Fruit fly (Drosophila melanogaster) whole organism, wandering third instar larva: ENCODE results near the gene 5-HT2A.

ENCODE experiments used
- Abd-B ChIP-seq: fragments of >200 bp; optimal IDR thresholded peaks from 2 replicates; lab custom pipeline; 2017; ENCODE audit warnings: missing biosample characterization, missing genetic modification characterization
- CG9705 ChIP-seq: fragments of 200-800 bp; sonication (Bioruptor generic); optimal IDR thresholded peaks from 2 replicates; lab custom pipeline; 2018; ENCODE audit warnings: missing biosample characterization, mild to moderate bottlenecking, missing genetic modification characterization
- CrebA ChIP-seq: fragments of 200-800 bp; sonication (Bioruptor generic); optimal IDR thresholded peaks from 2 replicates; lab custom pipeline; 2016; ENCODE audit warnings: missing biosample characterization, mild to moderate bottlenecking, missing genetic modification characterization, borderline replicate concordance
- Dfd ChIP-seq: fragments of >200 bp; optimal IDR thresholded peaks from 2 replicates; lab custom pipeline; 2017; ENCODE audit warnings: missing biosample characterization, missing genetic modification characterization
- Dif ChIP-seq: fragments of 200-275, 200-300 bp; sonication (Bioruptor generic); optimal IDR thresholded peaks from 2 replicates; lab custom pipeline; 2018; ENCODE audit warnings: missing biosample characterization, missing genetic modification characterization; ENCODE audit not compliant: partially characterized antibody
- GATAd ChIP-seq: sonication (Bioruptor generic); optimal IDR thresholded peaks from 2 replicates; lab custom pipeline; 2016; ENCODE audit warnings: missing biosample characterization, missing genetic modification characterization
- HLH106 ChIP-seq: fragments of 200-800 bp; optimal IDR thresholded peaks from 3 replicates; lab custom pipeline; 2019; ENCODE audit warnings: missing biosample characterization, mild to moderate bottlenecking, missing genetic modification characterization, moderate library complexity
- Hnf4 ChIP-seq: fragments of 200-800 bp; sonication (Bioruptor generic); optimal IDR thresholded peaks from 2 replicates; lab custom pipeline; 2016; ENCODE audit warnings: missing biosample characterization, mild to moderate bottlenecking, missing genetic modification characterization
- Hr78 ChIP-seq: fragments of >200 bp; optimal IDR thresholded peaks from 2 replicates; lab custom pipeline; 2017; ENCODE audit warnings: missing biosample characterization, missing genetic modification characterization
- Hr83 ChIP-seq: fragments of 200-300 bp; sonication (Bioruptor generic); optimal IDR thresholded peaks from 2 replicates; lab custom pipeline; 2016; ENCODE audit warnings: missing biosample characterization, mild to moderate bottlenecking, missing genetic modification characterization, moderate library complexity; ENCODE audit not compliant: poor library complexity, severe bottlenecking
- Jra ChIP-seq: sonication (Bioruptor generic); optimal IDR thresholded peaks from 2 replicates; lab custom pipeline; 2016; ENCODE audit warnings: missing biosample characterization, missing genetic modification characterization
- Mio ChIP-seq: sonication (Bioruptor generic); optimal IDR thresholded peaks from 2 replicates; lab custom pipeline; 2016; ENCODE audit warnings: missing biosample characterization, missing genetic modification characterization
- Myc ChIP-seq: fragments of >200 bp; optimal IDR thresholded peaks from 2 replicates; lab custom pipeline; 2017
- OdsH ChIP-seq: fragments of 200-800 bp; sonication (Bioruptor generic); optimal IDR thresholded peaks from 2 replicates; lab custom pipeline; 2016; ENCODE audit warnings: missing biosample characterization, mild to moderate bottlenecking, missing genetic modification characterization
- Rel ChIP-seq, 2 experiments: fragments of 200-800 bp; sonication (Bioruptor generic) in 1 of 2; optimal IDR thresholded peaks; 2 replicates in 1 of 2; 3 replicates in 1 of 2; lab custom pipeline; 2016 to 2019; ENCODE audit warnings: mild to moderate bottlenecking in 2 of 2, missing biosample characterization in 2 of 2, missing genetic modification characterization in 2 of 2, moderate library complexity in 1 of 2
- Vsx2 ChIP-seq: fragments of 200-300, 225-300 bp; sonication (Bioruptor generic); optimal IDR thresholded peaks from 2 replicates; lab custom pipeline; 2018; ENCODE audit warnings: missing biosample characterization, missing genetic modification characterization; ENCODE audit not compliant: partially characterized antibody
- br ChIP-seq: fragments of 200-800 bp; sonication (Bioruptor generic); optimal IDR thresholded peaks from 2 replicates; lab custom pipeline; 2016; ENCODE audit warnings: missing biosample characterization, missing genetic modification characterization
- brk ChIP-seq: fragments of 200-800 bp; sonication (Bioruptor generic); optimal IDR thresholded peaks from 2 replicates; lab custom pipeline; 2016; ENCODE audit warnings: missing biosample characterization, mild to moderate bottlenecking, missing genetic modification characterization
- dl ChIP-seq, 2 experiments: fragments of 175-275, 200-275 bp in 1 of 2; fragments of 200-275 bp in 1 of 2; sonication (Bioruptor generic); optimal IDR thresholded peaks; lab custom pipeline; 2018; ENCODE audit warnings: mild to moderate bottlenecking in 2 of 2, missing biosample characterization in 2 of 2, missing genetic modification characterization in 2 of 2, moderate library complexity in 2 of 2; ENCODE audit not compliant: partially characterized antibody in 2 of 2, insufficient read depth in 1 of 2
- dmrt93B ChIP-seq: fragments of 200-800 bp; sonication (Bioruptor generic); optimal IDR thresholded peaks from 2 replicates; lab custom pipeline; 2018; ENCODE audit warnings: missing biosample characterization, mild to moderate bottlenecking, missing genetic modification characterization
- dsf ChIP-seq: sonication (Bioruptor generic); optimal IDR thresholded peaks from 2 replicates; lab custom pipeline; 2016; ENCODE audit warnings: missing biosample characterization, missing genetic modification characterization, borderline replicate concordance
- ey ChIP-seq: fragments of 200-800 bp; sonication (Bioruptor generic); optimal IDR thresholded peaks from 2 replicates; lab custom pipeline; 2016; ENCODE audit warnings: missing biosample characterization, missing genetic modification characterization
- foxo ChIP-seq, 2 experiments: fragments of 200-800 bp; sonication (Bioruptor generic); optimal IDR thresholded peaks; 2 replicates in 1 of 2; 3 replicates in 1 of 2; lab custom pipeline; 2016 to 2017; ENCODE audit warnings: missing biosample characterization in 2 of 2, missing genetic modification characterization in 2 of 2
- fru ChIP-seq: fragments of 200-800 bp; sonication (Bioruptor generic); optimal IDR thresholded peaks from 3 replicates; lab custom pipeline; 2016; ENCODE audit warnings: missing biosample characterization, mild to moderate bottlenecking, missing genetic modification characterization
- h ChIP-seq: fragments of 200-800 bp; sonication (Bioruptor generic); optimal IDR thresholded peaks from 3 replicates; lab custom pipeline; 2016; ENCODE audit warnings: missing biosample characterization, mild to moderate bottlenecking, missing genetic modification characterization
- jim ChIP-seq: fragments of 175-275, 200-325 bp; sonication (Bioruptor generic); optimal IDR thresholded peaks from 2 replicates; lab custom pipeline; 2016; ENCODE audit warnings: missing biosample characterization, mild to moderate bottlenecking, missing genetic modification characterization
- lola ChIP-seq: fragments of >200 bp; optimal IDR thresholded peaks from 2 replicates; lab custom pipeline; 2017; ENCODE audit warnings: missing biosample characterization, missing genetic modification characterization
- pan ChIP-seq: fragments of >200 bp; optimal IDR thresholded peaks from 2 replicates; lab custom pipeline; 2017
- psq ChIP-seq: fragments of 200-800 bp; sonication (Bioruptor generic); optimal IDR thresholded peaks from 3 replicates; lab custom pipeline; 2017; ENCODE audit warnings: missing biosample characterization, mild to moderate bottlenecking, missing genetic modification characterization, moderate library complexity
- rgr ChIP-seq: fragments of 200-800 bp; sonication (Bioruptor generic); optimal IDR thresholded peaks from 3 replicates; lab custom pipeline; 2016; ENCODE audit warnings: missing biosample characterization, mild to moderate bottlenecking, missing genetic modification characterization
- sage ChIP-seq: fragments of 200-800 bp; sonication (Bioruptor generic); optimal IDR thresholded peaks from 2 replicates; lab custom pipeline; 2016; ENCODE audit warnings: missing biosample characterization, mild to moderate bottlenecking, missing genetic modification characterization
- sv ChIP-seq: fragments of 200-800 bp; sonication (Bioruptor generic); optimal IDR thresholded peaks from 3 replicates; lab custom pipeline; 2016; ENCODE audit warnings: missing biosample characterization, missing genetic modification characterization
- usp ChIP-seq: fragments of >200 bp; optimal IDR thresholded peaks from 2 replicates; lab custom pipeline; 2017; ENCODE audit warnings: missing biosample characterization, missing genetic modification characterization

The 5-HT2A gene

DNA sequence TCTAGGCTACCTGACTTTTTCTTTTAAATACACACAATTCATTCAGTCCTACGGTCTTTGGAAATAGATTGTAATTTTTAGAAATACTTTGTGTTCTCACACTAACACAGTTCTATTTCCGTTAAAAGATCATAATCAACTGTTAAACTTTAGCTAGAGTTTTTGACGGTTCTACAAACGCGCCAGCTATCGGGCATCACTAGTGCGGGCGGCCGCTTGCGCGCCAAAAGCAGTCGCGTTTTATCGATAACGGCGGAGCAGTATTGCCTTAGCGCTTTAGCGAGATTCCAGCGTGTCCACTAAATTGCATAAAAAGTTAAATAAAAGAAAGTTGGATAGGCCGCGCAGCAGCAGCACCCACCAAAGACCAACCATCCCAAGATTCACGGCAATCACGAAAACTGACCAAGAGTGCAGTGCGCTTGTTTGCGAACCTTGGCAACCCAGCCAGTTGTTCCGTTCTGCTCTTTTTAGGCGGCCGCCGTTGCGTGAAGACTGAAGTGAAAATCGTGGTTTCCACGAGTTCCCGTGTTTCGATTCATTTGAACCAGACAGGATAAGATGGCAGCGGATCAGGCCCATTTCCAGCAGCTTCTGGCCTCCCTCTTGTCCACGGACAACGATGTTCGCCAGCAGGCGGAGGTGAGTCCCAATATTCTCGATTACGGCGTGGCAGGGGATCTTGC, 36.6 kb downstream of the 5-HT2A start, which contains the start of gene Karybeta3 (continued):
- TF ChIP-seq CrebA (no peak), h (GFP tag; lab: Kevin White, UChicago) (peak; percentile 82), rgr (GFP tag; lab: Kevin White, UChicago) (peak; percentile 85), Dfd (GFP tag; lab: Kevin White, UChicago) (no peak), sv (GFP tag; lab: Kevin White, UChicago) (peak; percentile 62), Jra (GFP tag; lab: Kevin White, UChicago) (no peak), HLH106 (peak; percentile 74), fru (GFP tag; lab: Kevin White, UChicago) (no peak), br (GFP tag; lab: Kevin White, UChicago) (peak; percentile 80), usp (GFP tag; lab: Kevin White, UChicago) (no peak)

DNA sequence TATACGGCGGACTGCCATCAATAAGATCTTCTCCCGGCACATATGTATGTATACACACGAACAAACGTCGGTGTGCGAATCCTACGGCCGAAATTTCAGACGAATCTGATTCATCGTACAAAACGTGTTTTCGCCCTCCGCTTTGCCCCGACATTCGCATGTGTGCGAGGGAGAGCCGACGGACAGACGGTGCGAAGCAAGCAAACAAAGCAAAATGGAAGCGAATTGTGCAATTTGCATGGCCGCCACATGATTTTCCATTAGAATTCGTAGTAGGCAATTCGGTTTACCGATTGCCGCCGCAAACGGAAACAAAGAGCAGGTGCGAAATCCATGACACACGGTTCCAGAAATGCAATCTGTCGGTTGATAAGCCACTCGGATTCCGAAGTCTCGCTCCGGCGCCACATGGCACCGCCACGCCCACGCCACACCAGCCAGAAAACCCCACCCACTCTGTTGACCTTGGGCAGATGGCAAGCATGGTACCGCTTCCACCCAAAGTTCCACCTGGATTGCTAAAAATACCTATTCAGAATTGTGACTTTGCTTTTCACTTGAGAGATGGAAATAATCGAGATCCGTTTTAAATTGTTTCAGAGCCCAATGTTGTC, 37.3 kb downstream of the 5-HT2A start:
- TF ChIP-seq psq (GFP tag; lab: Kevin White, UChicago) = peak; percentile 94
- no peak for TF ChIP-seq foxo (GFP tag; optimal IDR thresholded peaks at IDR 0.05; lab: Kevin White, UChicago)

DNA sequence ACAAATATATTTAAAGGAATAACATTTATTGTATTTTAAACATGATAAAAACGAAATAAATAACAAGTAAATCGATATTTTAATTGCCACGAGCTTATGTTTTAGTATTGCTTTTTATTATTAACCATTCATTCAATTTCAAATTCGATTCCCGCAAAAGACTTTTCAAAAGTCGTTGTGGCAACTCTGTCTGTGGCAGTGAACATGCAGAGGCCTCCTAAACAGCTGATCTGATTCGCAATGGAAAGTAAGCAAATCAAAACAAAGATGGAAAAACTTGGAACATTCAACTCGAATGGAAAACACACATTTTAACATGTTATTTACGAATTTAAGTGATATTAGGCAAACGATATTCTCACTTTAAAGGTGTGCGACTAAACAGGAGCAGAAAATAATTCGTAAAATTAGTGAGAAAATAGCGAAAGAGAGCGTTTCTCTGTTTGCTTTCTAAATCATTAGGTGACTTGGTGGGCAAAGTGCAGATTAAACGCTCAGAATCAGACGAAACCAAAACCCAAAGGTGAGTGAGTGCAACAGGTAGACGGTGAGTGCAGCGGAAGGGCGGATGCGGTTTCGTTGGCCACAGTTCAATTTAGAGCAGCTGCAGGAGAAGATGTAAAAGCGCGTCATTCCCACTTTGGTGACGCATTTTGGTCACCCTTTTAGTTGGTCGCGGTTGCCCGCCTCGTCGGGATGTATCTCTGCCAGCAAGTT, 42.0 kb downstream of the 5-HT2A start, which contains the start of gene spartin:
spartin (plus strand) TSS at position 244 of the 717 bp plus-strand sequence.
- TF ChIP-seq Dfd (GFP tag; lab: Kevin White, UChicago) (no peak), foxo (GFP tag; optimal IDR thresholded peaks at IDR 0.05; lab: Kevin White, UChicago) (peak in 1 of 2 experiments; percentile 59), Rel (GFP tag; optimal IDR thresholded peaks at IDR 0.05; lab: Kevin White, UChicago) (no peak), Rel (tag; optimal IDR thresholded peaks at IDR 0.05; lab: Kevin White, UChicago) (no peak), Hr78 (GFP tag; lab: Kevin White, UChicago) (no peak), Hr83 (GFP tag; lab: Kevin White, UChicago) (peak; percentile 68), CG9705 (GFP tag; lab: Kevin White, UChicago) (no peak), Myc (lab: Kevin White, UChicago) (no peak), pan (no peak), psq (GFP tag; lab: Kevin White, UChicago) (peak; percentile 51), Mio (GFP tag; lab: Kevin White, UChicago) (no peak), ey (peak; percentile 15), Hnf4 (GFP tag; lab: Kevin White, UChicago) (peak; percentile 65), OdsH (GFP tag; lab: Kevin White, UChicago) (peak; percentile 45), sage (GFP tag; lab: Kevin White, UChicago) (peak; percentile 63), brk (GFP tag; lab: Kevin White, UChicago) (no peak), dl (GFP tag; optimal IDR thresholded peaks at IDR 0.05; lab: Kevin White, UChicago; ENCODE audit: insufficient read depth in 1 of 2, partially characterized antibody in 2 of 2) (no peak), jim (no peak), h (GFP tag; lab: Kevin White, UChicago) (peak; percentile 60), GATAd (GFP tag; lab: Kevin White, UChicago) (peak; percentile 19), Dif (GFP tag; lab: Kevin White, UChicago) (peak; percentile 83), br (GFP tag; lab: Kevin White, UChicago) (no peak), Vsx2 (GFP tag; lab: Kevin White, UChicago) (peak; percentile 94), dsf (no peak), dmrt93B (GFP tag; lab: Kevin White, UChicago) (no peak), rgr (GFP tag; lab: Kevin White, UChicago) (peak; percentile 94), HLH106 (peak; percentile 1), Abd-B (GFP tag; lab: Kevin White, UChicago) (no peak), fru (GFP tag; lab: Kevin White, UChicago) (no peak), lola (GFP tag; lab: Kevin White, UChicago) (no peak)
